Fruit fly (Drosophila melanogaster) whole organism, prepupa: ENCODE measurements around the gene TfIIEalpha.

Experiments used
- Blimp-1 ChIP-seq: fragments of 200-800 bp; sonication (Bioruptor generic); optimal IDR thresholded peaks from 3 replicates; lab custom pipeline; 2017; ENCODE audit warnings: missing biosample characterization, missing genetic modification characterization, mild to moderate bottlenecking, moderate library complexity, missing genetic modification reagents
- CG10631 ChIP-seq: fragments of 200-800 bp; sonication (Bioruptor generic); optimal IDR thresholded peaks from 2 replicates; lab custom pipeline; 2016; ENCODE audit warnings: missing biosample characterization, missing genetic modification characterization
- CG10669 ChIP-seq: fragments of 200-800 bp; sonication (Bioruptor generic); optimal IDR thresholded peaks from 3 replicates; lab custom pipeline; 2018; ENCODE audit warnings: missing biosample characterization, mild to moderate bottlenecking, missing genetic modification characterization, moderate library complexity
- CG11294 ChIP-seq: fragments of 200-800 bp; sonication (Bioruptor generic); IDR thresholded peaks from 2 replicates; pipeline ENCODE4 v1.3.6; 2022; ENCODE audit warnings: missing biosample characterization, missing genetic modification characterization
- CG11762 ChIP-seq: fragments of 200-800 bp; sonication (Bioruptor generic); optimal IDR thresholded peaks from 3 replicates; lab custom pipeline; 2016; ENCODE audit warnings: missing biosample characterization, missing genetic modification characterization; ENCODE audit not compliant: insufficient read depth
- CG11902 ChIP-seq: fragments of 200-800 bp; sonication (Bioruptor generic); optimal IDR thresholded peaks from 3 replicates; lab custom pipeline; 2016; ENCODE audit warnings: missing biosample characterization, missing genetic modification characterization
- CG15336 ChIP-seq: fragments of 200-800 bp; sonication (Bioruptor generic); IDR thresholded peaks from 2 replicates; pipeline ENCODE4 v1.3.6; 2022; ENCODE audit warnings: missing biosample characterization, missing genetic modification characterization
- CG1621 ChIP-seq: fragments of 200-800 bp; sonication (Bioruptor generic); optimal IDR thresholded peaks from 3 replicates; lab custom pipeline; 2018; ENCODE audit warnings: missing biosample characterization, mild to moderate bottlenecking, missing genetic modification characterization
- CG16779 ChIP-seq: fragments of 200-800 bp; sonication (Bioruptor generic); optimal IDR thresholded peaks from 3 replicates; lab custom pipeline; 2017; ENCODE audit warnings: missing biosample characterization, mild to moderate bottlenecking, missing genetic modification characterization
- CG31627 ChIP-seq: fragments of 200-800 bp; sonication (Bioruptor generic); optimal IDR thresholded peaks from 3 replicates; lab custom pipeline; 2016; ENCODE audit warnings: missing biosample characterization, missing genetic modification characterization
- CG32006 ChIP-seq: fragments of 200-800 bp; sonication (Bioruptor generic); optimal IDR thresholded peaks from 3 replicates; lab custom pipeline; 2017; ENCODE audit warnings: missing biosample characterization, mild to moderate bottlenecking, missing genetic modification characterization
- CG34406 ChIP-seq: fragments of 200-800 bp; sonication (Bioruptor generic); optimal IDR thresholded peaks from 3 replicates; lab custom pipeline; 2016; ENCODE audit warnings: missing biosample characterization, missing genetic modification characterization
- CG3919 ChIP-seq: fragments of 200-800 bp; sonication (Bioruptor generic); optimal IDR thresholded peaks from 3 replicates; lab custom pipeline; 2016; ENCODE audit warnings: missing biosample characterization, missing genetic modification characterization
- CG4318 ChIP-seq: fragments of 200-800 bp; sonication (Bioruptor generic); optimal IDR thresholded peaks from 3 replicates; lab custom pipeline; 2017; ENCODE audit warnings: missing biosample characterization, mild to moderate bottlenecking, missing genetic modification characterization
- CG6163 ChIP-seq: fragments of 200-800 bp; sonication (Bioruptor generic); IDR thresholded peaks from 3 replicates; pipeline ENCODE4 v1.3.6; 2022; ENCODE audit warnings: missing biosample characterization, missing genetic modification characterization
- CG6276 ChIP-seq: fragments of 200-800 bp; sonication (Bioruptor generic); optimal IDR thresholded peaks from 2 replicates; lab custom pipeline; 2017; ENCODE audit warnings: missing biosample characterization, mild to moderate bottlenecking, missing genetic modification characterization
- CG6808 ChIP-seq: fragments of 200-800 bp; sonication (Bioruptor generic); optimal IDR thresholded peaks from 3 replicates; lab custom pipeline; 2017; ENCODE audit warnings: missing biosample characterization, missing genetic modification characterization, mild to moderate bottlenecking, moderate library complexity, missing genetic modification reagents
- CG7368 ChIP-seq: fragments of 200-800 bp; sonication (Bioruptor generic); optimal IDR thresholded peaks from 3 replicates; lab custom pipeline; 2016; ENCODE audit warnings: missing biosample characterization, missing genetic modification characterization
- CG8119 ChIP-seq: fragments of 200-800 bp; sonication (Bioruptor generic); IDR thresholded peaks from 3 replicates; pipeline ENCODE4 v1.3.6; 2022; ENCODE audit warnings: missing biosample characterization, missing genetic modification characterization
- CG8632 ChIP-seq: fragments of 200-800 bp; sonication (Bioruptor generic); optimal IDR thresholded peaks from 3 replicates; lab custom pipeline; 2016; ENCODE audit warnings: missing biosample characterization, missing genetic modification characterization
- CG9139 ChIP-seq: fragments of 200-800 bp; sonication (Bioruptor generic); optimal IDR thresholded peaks from 3 replicates; lab custom pipeline; 2017; ENCODE audit warnings: missing biosample characterization, mild to moderate bottlenecking, missing genetic modification characterization
- Eip75B ChIP-seq: fragments of 200-800 bp; sonication (Bioruptor generic); optimal IDR thresholded peaks from 3 replicates; lab custom pipeline; 2016; ENCODE audit warnings: missing biosample characterization, missing genetic modification characterization
- Eip93F ChIP-seq: fragments of 200-800 bp; sonication (Bioruptor generic); optimal IDR thresholded peaks from 2 replicates; lab custom pipeline; 2016; ENCODE audit warnings: missing biosample characterization, mild to moderate bottlenecking, missing genetic modification characterization
- Ets96B ChIP-seq: fragments of 200-800 bp; optimal IDR thresholded peaks from 2 replicates; lab custom pipeline; 2019; ENCODE audit warnings: missing biosample characterization, mild to moderate bottlenecking, missing genetic modification characterization, moderate library complexity
- Gug ChIP-seq: fragments of 200-800 bp; sonication (Bioruptor generic); IDR thresholded peaks from 2 replicates; pipeline ENCODE4 v1.3.6; 2022; ENCODE audit warnings: missing biosample characterization, missing genetic modification characterization
- Hr38 ChIP-seq: sonication (Bioruptor generic); optimal IDR thresholded peaks from 2 replicates; lab custom pipeline; 2016; ENCODE audit warnings: missing biosample characterization, missing genetic modification characterization
- Hr39 ChIP-seq: fragments of 200-800 bp; sonication (Bioruptor generic); optimal IDR thresholded peaks from 2 replicates; lab custom pipeline; 2016; ENCODE audit warnings: missing biosample characterization, missing genetic modification characterization
- Hr4 ChIP-seq: fragments of 200-800 bp; sonication (Bioruptor generic); optimal IDR thresholded peaks from 3 replicates; lab custom pipeline; 2016; ENCODE audit warnings: missing biosample characterization, missing genetic modification characterization
- Lpt ChIP-seq: fragments of 200-800 bp; sonication (Bioruptor generic); optimal IDR thresholded peaks from 3 replicates; lab custom pipeline; 2016; ENCODE audit warnings: missing biosample characterization, missing genetic modification characterization
- Met ChIP-seq: fragments of 200-800 bp; sonication (Bioruptor generic); optimal IDR thresholded peaks from 3 replicates; lab custom pipeline; 2016; ENCODE audit warnings: missing biosample characterization, missing genetic modification characterization
- Sox102F ChIP-seq: fragments of 200-800 bp; sonication (Bioruptor generic); optimal IDR thresholded peaks from 2 replicates; lab custom pipeline; 2016; ENCODE audit warnings: missing biosample characterization, mild to moderate bottlenecking, missing genetic modification characterization
- Sox14 ChIP-seq: fragments of 200-800 bp; sonication (Bioruptor generic); optimal IDR thresholded peaks from 3 replicates; lab custom pipeline; 2016; ENCODE audit warnings: missing biosample characterization, missing genetic modification characterization
- acj6 ChIP-seq: fragments of 200-800 bp; sonication (Bioruptor generic); optimal IDR thresholded peaks from 3 replicates; lab custom pipeline; 2016; ENCODE audit warnings: missing biosample characterization, missing genetic modification characterization
- cyc ChIP-seq: fragments of 200-800 bp; sonication (Bioruptor generic); optimal IDR thresholded peaks from 3 replicates; lab custom pipeline; 2016; ENCODE audit warnings: missing biosample characterization, missing genetic modification characterization
- eg ChIP-seq: fragments of 200-800 bp; sonication (Bioruptor generic); IDR thresholded peaks from 3 replicates; pipeline ENCODE4 v1.3.6; 2022; ENCODE audit warnings: missing biosample characterization, missing genetic modification characterization
- esn ChIP-seq: fragments of 200-800 bp; sonication (Bioruptor generic); optimal IDR thresholded peaks from 2 replicates; lab custom pipeline; 2016; ENCODE audit warnings: missing biosample characterization, mild to moderate bottlenecking, missing genetic modification characterization, moderate library complexity
- fd85E ChIP-seq: fragments of 200-800 bp; sonication (Bioruptor generic); optimal IDR thresholded peaks from 3 replicates; lab custom pipeline; 2016; ENCODE audit warnings: missing biosample characterization, missing genetic modification characterization
- lz ChIP-seq: fragments of 200-800 bp; sonication (Bioruptor generic); optimal IDR thresholded peaks from 3 replicates; lab custom pipeline; 2016; ENCODE audit warnings: missing biosample characterization, missing genetic modification characterization
- net ChIP-seq: fragments of 200-800 bp; sonication (Bioruptor generic); optimal IDR thresholded peaks from 3 replicates; lab custom pipeline; 2016; ENCODE audit warnings: missing biosample characterization, missing genetic modification characterization
- spab ChIP-seq: fragments of 200-800 bp; sonication (Bioruptor generic); optimal IDR thresholded peaks from 2 replicates; lab custom pipeline; 2017; ENCODE audit warnings: missing biosample characterization, mild to moderate bottlenecking, missing genetic modification characterization, missing genetic modification reagents
- svp ChIP-seq: fragments of 200-800 bp; sonication (Bioruptor generic); peaks from one replicate; lab custom pipeline; 2016; ENCODE audit warnings: missing biosample characterization, missing genetic modification characterization

TfIIEalpha gene

DNA sequence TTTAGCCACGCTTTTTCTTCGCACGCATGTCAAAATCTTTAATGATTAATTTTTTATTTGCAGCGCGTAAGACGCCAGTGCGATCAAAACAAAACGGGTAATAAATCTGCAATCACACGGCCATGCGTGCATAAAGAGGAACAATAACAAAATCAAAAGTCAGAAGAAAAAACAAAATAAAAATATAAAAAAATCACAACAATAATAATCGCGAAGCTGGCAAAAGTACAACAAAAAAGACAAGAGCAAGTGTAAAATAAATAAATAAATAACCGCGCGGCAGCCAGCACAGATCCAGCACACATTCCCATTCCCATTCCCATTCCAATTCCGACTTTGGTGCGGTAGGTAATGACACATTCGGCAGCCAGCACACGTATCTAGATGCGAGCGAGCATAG is 47.3 kb upstream of the TfIIEalpha start (continued):
- TF ChIP-seq CG3919 (GFP tag; lab: Kevin White, UChicago) (peak; percentile 13), Eip93F (GFP tag; lab: Kevin White, UChicago) (no peak), CG9139 (GFP tag; lab: Kevin White, UChicago) (peak; percentile 67), CG31627 (no peak), cyc (no peak), CG10669 (GFP tag; lab: Kevin White, UChicago) (peak; percentile 42), Ets96B (tag; lab: Kevin White, UChicago) (peak; percentile 75), Hr39 (GFP tag; lab: Kevin White, UChicago) (no peak), esn (peak; percentile 0), Sox14 (no peak), CG11902 (GFP tag; lab: Kevin White, UChicago) (no peak), Sox102F (GFP tag; lab: Kevin White, UChicago) (no peak), CG32006 (GFP tag; lab: Kevin White, UChicago) (no peak), CG8632 (GFP tag; lab: Kevin White, UChicago) (no peak), CG1621 (peak; percentile 71), CG11762 (GFP tag; lab: Kevin White, UChicago) (no peak), CG6163 (GFP tag; lab: Robert Waterston, UW) (peak; percentile 82; the same call in 2 of the 3 replicates)

DNA sequence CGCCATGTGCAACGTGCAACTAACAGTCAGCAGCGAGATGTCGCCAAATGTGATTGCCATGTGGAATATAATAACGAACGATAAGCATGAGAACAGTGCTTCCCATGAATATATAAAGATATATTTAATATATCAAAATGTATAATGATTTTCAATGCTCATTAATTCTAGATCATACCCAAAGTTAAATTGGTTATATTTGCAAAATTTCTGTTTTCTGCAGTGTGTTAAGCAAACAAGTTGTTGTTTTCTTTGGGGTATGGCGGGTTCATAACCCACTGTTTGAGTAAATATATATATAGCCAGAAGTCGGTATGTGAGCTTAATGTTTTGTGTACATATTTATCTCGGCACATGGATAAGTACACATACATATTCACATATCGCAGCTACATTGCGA is 45.0 kb upstream of the TfIIEalpha start:
- peak; percentile 43; the same call in 1 of the 2 replicates for TF ChIP-seq Gug (GFP tag; lab: Robert Waterston, UW)
- TF ChIP-seq CG6163 (GFP tag; lab: Robert Waterston, UW): peak; percentile 70; the same call in 2 of the 3 replicates
- no peak for TF ChIP-seq CG3919 (GFP tag; lab: Kevin White, UChicago)
- TF ChIP-seq CG6808: peak; percentile 1
- TF ChIP-seq acj6 (GFP tag; lab: Kevin White, UChicago): peak; percentile 14
- TF ChIP-seq svp (GFP tag; lab: Kevin White, UChicago): no peak
- peak; percentile 19 for TF ChIP-seq CG10631
- TF ChIP-seq CG16779: no peak
- TF ChIP-seq CG11294: no peak
- TF ChIP-seq net: peak; percentile 1
- no peak for TF ChIP-seq Sox102F (GFP tag; lab: Kevin White, UChicago)
- TF ChIP-seq CG4318 (GFP tag; lab: Kevin White, UChicago): peak; percentile 17
- TF ChIP-seq fd85E (GFP tag; lab: Kevin White, UChicago): no peak
- peak; percentile 2 for TF ChIP-seq CG11762 (GFP tag; lab: Kevin White, UChicago)
- peak; percentile 10 for TF ChIP-seq CG7368 (GFP tag; lab: Kevin White, UChicago)
- TF ChIP-seq Eip75B (GFP tag; lab: Kevin White, UChicago): no peak
- no peak for TF ChIP-seq Hr38 (GFP tag; lab: Kevin White, UChicago)
- peak; percentile 62 for TF ChIP-seq CG8119
- peak; percentile 66; the same call in 1 of the 3 replicates for TF ChIP-seq eg (GFP tag; lab: Robert Waterston, UW)
- TF ChIP-seq Met (GFP tag; lab: Kevin White, UChicago): no peak
- TF ChIP-seq Blimp-1 (GFP tag; lab: Kevin White, UChicago): no peak
- no peak for TF ChIP-seq CG1621
- no peak for TF ChIP-seq CG34406
- peak; percentile 15 for TF ChIP-seq CG6276
- no peak for TF ChIP-seq lz (GFP tag; lab: Kevin White, UChicago)
- TF ChIP-seq esn: no peak
- TF ChIP-seq spab (GFP tag; lab: Kevin White, UChicago): no peak
- no peak for TF ChIP-seq Hr4 (GFP tag; lab: Kevin White, UChicago)
- TF ChIP-seq Lpt (GFP tag; lab: Kevin White, UChicago): no peak
- peak; percentile 57; the same call in 1 of the 2 replicates for TF ChIP-seq CG15336 (GFP tag; lab: Robert Waterston, UW)
